Worm (Caenorhabditis elegans): ENCODE measurements around the gene mrpl-50.

DNA sequence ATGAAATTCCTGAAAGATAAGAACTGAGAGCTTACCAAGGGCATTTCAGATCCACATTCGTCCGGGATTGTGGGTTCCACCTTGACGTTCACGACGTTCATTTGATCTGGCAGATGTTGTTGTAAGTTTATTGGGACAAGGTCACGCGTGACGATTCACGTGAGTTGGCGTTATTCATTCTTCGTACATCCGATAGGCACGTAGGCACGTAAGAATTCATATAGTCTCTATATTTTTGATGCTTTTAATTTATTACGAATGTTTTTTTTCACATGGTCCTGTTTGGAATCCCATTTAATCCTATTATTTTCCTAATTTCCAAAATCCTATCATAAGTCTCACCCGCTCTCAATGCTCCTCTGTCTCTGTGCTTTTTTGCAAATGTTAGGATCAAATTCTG is 17.7 kb upstream of the mrpl-50 start, which contains the start of gene B0457.4:
- no peak for TF ChIP-seq fkh-6 (tag; optimal IDR thresholded peaks at IDR 0.05)
- no peak for TF ChIP-seq hlh-15 (tag; optimal IDR thresholded peaks at IDR 0.05)
- TF ChIP-seq hlh-30 (tag; optimal IDR thresholded peaks at IDR 0.05; ENCODE audit: insufficient read depth): no peak
- TF ChIP-seq ceh-30 (tag; optimal IDR thresholded peaks at IDR 0.05): no peak
- TF ChIP-seq pha-4 (tag; optimal IDR thresholded peaks at IDR 0.05): no peak
- TF ChIP-seq ceh-14 (tag; optimal IDR thresholded peaks at IDR 0.05): no peak
- no peak for TF ChIP-seq nfya-1 (tag; optimal IDR thresholded peaks at IDR 0.05)
- no peak for TF ChIP-seq C08G9.2 (tag; optimal IDR thresholded peaks at IDR 0.05)
- no peak for TF ChIP-seq elt-2 (tag; optimal IDR thresholded peaks at IDR 0.05)
- no peak for TF ChIP-seq pat-9 (tag; optimal IDR thresholded peaks at IDR 0.05)
- no peak for TF ChIP-seq ceh-24 (tag; optimal IDR thresholded peaks at IDR 0.05)
- TF ChIP-seq mec-3 (tag; optimal IDR thresholded peaks at IDR 0.05; ENCODE audit: borderline replicate concordance): no peak
- TF ChIP-seq ama-1 (optimal IDR thresholded peaks at IDR 0.05): no peak
- no peak for TF ChIP-seq lim-6 (tag; optimal IDR thresholded peaks at IDR 0.05)

Data from whole organism, late embryonic.